Worm (Caenorhabditis elegans) whole organism, L1 larva: Measurements from ENCODE around the gene F41C6.4.
A peak's percentile ranks its signal among the peaks of the same experiment; 100 is the strongest.
"Not testable (repeated sequence)": the region's sequence is repeated elsewhere in the genome, so short reads cannot be mapped to it uniquely, and the experiment has no call there.

Experiments
- C34B4.2 ChIP-seq: sonication (generic microtip); optimal IDR thresholded peaks from 2 replicates; lab custom pipeline; 2017; ENCODE audit warnings: mild to moderate bottlenecking, missing genetic modification characterization, missing compliant biosample characterization
- F16B12.6 ChIP-seq: fragments of 150-350 bp; optimal IDR thresholded peaks from 2 replicates; lab custom pipeline; 2014; ENCODE audit warnings: missing biosample characterization, missing genetic modification characterization
- Y116A8C.19 ChIP-seq: sonication (generic microtip); optimal IDR thresholded peaks from 2 replicates; lab custom pipeline; 2016; ENCODE audit warnings: missing compliant biosample characterization, missing genetic modification characterization, borderline replicate concordance
- aha-1 ChIP-seq: fragments of 150-350 bp; optimal IDR thresholded peaks from 2 replicates; lab custom pipeline; 2014; ENCODE audit warnings: missing biosample characterization, missing genetic modification characterization
- ceh-63 ChIP-seq: fragments of 200-800 bp; sonication (Bioruptor generic); optimal IDR thresholded peaks from 2 replicates; lab custom pipeline; 2018; ENCODE audit warnings: mild to moderate bottlenecking, missing genetic modification characterization, missing compliant biosample characterization
- ceh-82 ChIP-seq, 3 experiments: fragments of 150-350 bp in 1 of 3; sonication (generic microtip) in 2 of 3; optimal IDR thresholded peaks; 2 replicates each; lab custom pipeline; 2014 to 2017; ENCODE audit warnings: missing biosample characterization in 3 of 3, missing genetic modification characterization in 3 of 3
- ceh-90 ChIP-seq: sonication (generic microtip); optimal IDR thresholded peaks from 2 replicates; lab custom pipeline; 2016; ENCODE audit warnings: missing genetic modification characterization, missing compliant biosample characterization
- ces-1 ChIP-seq: fragments of 150-350 bp; optimal IDR thresholded peaks from 2 replicates; lab custom pipeline; 2014; ENCODE audit warnings: missing biosample characterization, missing genetic modification reagents, missing genetic modification characterization
- dsc-1 ChIP-seq: sonication (generic microtip); optimal IDR thresholded peaks from 2 replicates; lab custom pipeline; 2016; ENCODE audit warnings: mild to moderate bottlenecking, missing genetic modification characterization, missing compliant biosample characterization
- efl-1 ChIP-seq, 4 experiments: fragments of 150-350 bp; optimal IDR thresholded peaks in 3 of 4; peaks in 1 of 4; 1 replicate in 1 of 4; 2 replicates in 3 of 4; lab custom pipeline; 2014; ENCODE audit warnings: missing biosample characterization in 2 of 4, missing genetic modification characterization in 2 of 4, missing genetic modification reagents in 2 of 4
- egl-13 ChIP-seq: sonication (generic microtip); optimal IDR thresholded peaks from 2 replicates; lab custom pipeline; 2016; ENCODE audit warnings: missing genotype, missing genetic modification reagents, missing genetic modification characterization, missing compliant biosample characterization
- egl-27 ChIP-seq, 2 experiments: fragments of 150-350 bp in 1 of 2; sonication (generic microtip); optimal IDR thresholded peaks; 3 replicates each; lab custom pipeline; 2017 to 2018; ENCODE audit warnings: missing biosample characterization in 2 of 2, missing genetic modification characterization in 2 of 2, missing genetic modification reagents in 2 of 2
- elt-2 ChIP-seq: sonication (generic microtip); optimal IDR thresholded peaks from 2 replicates; lab custom pipeline; 2016; ENCODE audit warnings: missing genetic modification characterization, mild to moderate bottlenecking, inconsistent platforms, missing compliant biosample characterization, missing genetic modification reagents
- elt-3 ChIP-seq, 6 experiments: fragments of 150-350 bp in 1 of 6; sonication (generic microtip); optimal IDR thresholded peaks; 2 replicates each; lab custom pipeline; 2017 to 2018; ENCODE audit warnings: missing biosample characterization in 6 of 6, missing genetic modification characterization in 6 of 6, inconsistent platforms in 1 of 6
- ets-5 ChIP-seq: fragments of 200-800 bp; sonication (Bioruptor generic); IDR thresholded peaks from 2 replicates; pipeline ENCODE4 v1.3.6; 2022; ENCODE audit warnings: missing genetic modification characterization, missing compliant biosample characterization
- fkh-4 ChIP-seq: sonication (generic microtip); optimal IDR thresholded peaks from 2 replicates; lab custom pipeline; 2016; ENCODE audit warnings: missing compliant biosample characterization, missing genetic modification characterization, borderline replicate concordance
- fkh-8 ChIP-seq: sonication (generic microtip); optimal IDR thresholded peaks from 2 replicates; lab custom pipeline; 2016; ENCODE audit warnings: mild to moderate bottlenecking, missing genetic modification characterization, missing compliant biosample characterization
- fos-1 ChIP-seq: fragments of 150-350 bp; optimal IDR thresholded peaks from 2 replicates; lab custom pipeline; 2014; ENCODE audit warnings: missing biosample characterization, missing genetic modification characterization
- grh-1 ChIP-seq: fragments of 200-800 bp; sonication (Bioruptor generic); IDR thresholded peaks from 2 replicates; pipeline ENCODE4 v1.3.6; 2022; ENCODE audit warnings: missing genetic modification reagents, missing genetic modification characterization, missing compliant biosample characterization
- hpl-2 ChIP-seq: fragments of 150-350 bp; optimal IDR thresholded peaks from 2 replicates; lab custom pipeline; 2014; ENCODE audit warnings: missing biosample characterization, missing genetic modification reagents, missing genetic modification characterization
- irx-1 ChIP-seq: sonication (generic microtip); optimal IDR thresholded peaks from 2 replicates; lab custom pipeline; 2016; ENCODE audit warnings: missing genetic modification characterization, missing compliant biosample characterization
- isw-1 ChIP-seq: fragments of 200-800 bp; sonication (Bioruptor generic); IDR thresholded peaks from 2 replicates; pipeline ENCODE4 v1.3.6; 2022; ENCODE audit warnings: missing genetic modification characterization, missing compliant biosample characterization
- jun-1 ChIP-seq: fragments of 150-350 bp; optimal IDR thresholded peaks from 2 replicates; lab custom pipeline; 2014; ENCODE audit warnings: missing biosample characterization, missing genetic modification reagents, missing genetic modification characterization
- lin-35 ChIP-seq, 2 experiments: fragments of 150-350 bp; optimal IDR thresholded peaks; 2 replicates each; lab custom pipeline; 2014; ENCODE audit warnings: missing biosample characterization in 2 of 2, missing genetic modification characterization in 2 of 2, missing genetic modification reagents in 2 of 2
- lin-39 ChIP-seq: fragments of 150-350 bp; optimal IDR thresholded peaks from 2 replicates; lab custom pipeline; 2014; ENCODE audit warnings: missing biosample characterization, missing genetic modification reagents, missing genetic modification characterization
- lsy-2 ChIP-seq, 2 experiments: fragments of 150-350 bp; optimal IDR thresholded peaks; 2 replicates each; lab custom pipeline; 2014; ENCODE audit warnings: missing biosample characterization in 2 of 2, missing genetic modification characterization in 2 of 2
- mab-9 ChIP-seq: fragments of 200-800 bp; sonication (Bioruptor generic); IDR thresholded peaks from 2 replicates; pipeline ENCODE4 v1.3.6; 2022; ENCODE audit warnings: missing genetic modification reagents, missing genetic modification characterization, missing compliant biosample characterization
- mdl-1 ChIP-seq, 2 experiments: fragments of 150-350 bp; optimal IDR thresholded peaks; 2 replicates each; lab custom pipeline; 2014 to 2017; ENCODE audit warnings: missing biosample characterization in 2 of 2, missing genetic modification characterization in 2 of 2, inconsistent platforms in 1 of 2
- mep-1 ChIP-seq: fragments of 150-350 bp; optimal IDR thresholded peaks from 2 replicates; lab custom pipeline; 2014; ENCODE audit warnings: missing biosample characterization, missing genetic modification characterization
- nhr-12 ChIP-seq: sonication (generic microtip); optimal IDR thresholded peaks from 2 replicates; lab custom pipeline; 2017; ENCODE audit warnings: missing biosample characterization, missing genetic modification characterization
- nhr-20 ChIP-seq: sonication (generic microtip); optimal IDR thresholded peaks from 2 replicates; lab custom pipeline; 2016; ENCODE audit warnings: mild to moderate bottlenecking, missing genetic modification characterization, missing compliant biosample characterization
- nhr-71 ChIP-seq: sonication (generic microtip); optimal IDR thresholded peaks from 2 replicates; lab custom pipeline; 2016; ENCODE audit warnings: mild to moderate bottlenecking, missing genetic modification characterization, moderate library complexity, missing compliant biosample characterization
- nhr-76 ChIP-seq: sonication (generic microtip); optimal IDR thresholded peaks from 2 replicates; lab custom pipeline; 2017; ENCODE audit warnings: missing biosample characterization, missing genetic modification characterization
- pax-3 ChIP-seq: fragments of 200-800 bp; sonication (Bioruptor generic); optimal IDR thresholded peaks from 2 replicates; lab custom pipeline; 2018; ENCODE audit warnings: mild to moderate bottlenecking, missing genetic modification characterization, moderate library complexity, missing compliant biosample characterization
- pqm-1 ChIP-seq: sonication (generic microtip); optimal IDR thresholded peaks from 3 replicates; lab custom pipeline; 2017; ENCODE audit warnings: missing biosample characterization, missing genetic modification characterization
- rnt-1 ChIP-seq: sonication (generic microtip); optimal IDR thresholded peaks from 2 replicates; lab custom pipeline; 2016; ENCODE audit warnings: mild to moderate bottlenecking, missing genetic modification characterization, moderate library complexity, missing compliant biosample characterization
- skn-1 ChIP-seq: fragments of 150-350 bp; optimal IDR thresholded peaks from 2 replicates; lab custom pipeline; 2014; ENCODE audit warnings: missing biosample characterization, missing genetic modification characterization
- snpc-4 ChIP-seq: fragments of 150-350 bp; optimal IDR thresholded peaks from 2 replicates; lab custom pipeline; 2014; ENCODE audit warnings: missing biosample characterization, missing genetic modification characterization
- sup-37 ChIP-seq: fragments of 200-800 bp; sonication (Bioruptor generic); optimal IDR thresholded peaks from 2 replicates; lab custom pipeline; 2018; ENCODE audit warnings: mild to moderate bottlenecking, missing genetic modification characterization, missing compliant biosample characterization
- swsn-7 ChIP-seq: sonication (generic microtip); optimal IDR thresholded peaks from 2 replicates; lab custom pipeline; 2016; ENCODE audit warnings: missing genetic modification characterization, missing compliant biosample characterization
- tlp-1 ChIP-seq: fragments of 150-350 bp; optimal IDR thresholded peaks from 2 replicates; lab custom pipeline; 2014; ENCODE audit warnings: missing biosample characterization, missing genetic modification characterization
- unc-130 ChIP-seq: fragments of 150-350 bp; optimal IDR thresholded peaks from 2 replicates; lab custom pipeline; 2017; ENCODE audit warnings: missing biosample characterization, missing genetic modification characterization, inconsistent platforms
- unc-30 ChIP-seq: sonication (generic microtip); optimal IDR thresholded peaks from 2 replicates; lab custom pipeline; 2017; ENCODE audit warnings: missing biosample characterization, missing genetic modification characterization
- vab-15 ChIP-seq: sonication (generic microtip); optimal IDR thresholded peaks from 2 replicates; lab custom pipeline; 2017; ENCODE audit warnings: missing genotype, mild to moderate bottlenecking, missing genetic modification characterization, missing compliant biosample characterization
- xbp-1 ChIP-seq: sonication (generic microtip); optimal IDR thresholded peaks from 2 replicates; lab custom pipeline; 2016; ENCODE audit warnings: missing genetic modification characterization, missing compliant biosample characterization
- ztf-11 ChIP-seq, 2 experiments: sonication (generic microtip); optimal IDR thresholded peaks; 2 replicates each; lab custom pipeline; 2016 to 2017; ENCODE audit warnings: missing genetic modification characterization in 2 of 2, missing biosample characterization in 1 of 2, missing compliant biosample characterization in 1 of 2

The F41C6.4 gene

ce11 chrX:6877436-6877835, 2.8 kb upstream of the F41C6.4 start, which contains the start of gene col-173:
Gene col-173, minus strand, starts transcription at chrX:6877536.
- TF ChIP-seq irx-1 (tag; lab: Kevin White, UChicago) (no peak), efl-1 (optimal IDR thresholded peaks at IDR 0.05; lab: Kevin White, UChicago) (no peak), efl-1 (GFP tag; optimal IDR thresholded peaks at IDR 0.05 in 1 of 2; lab: Kevin White, UChicago) (peak in 1 of 2 experiments; percentile 46)

ce11 chrX:6875273-6875672, 650 bp upstream of the F41C6.4 start:
- TF ChIP-seq aha-1 (tag; lab: Kevin White, UChicago), result no peak
- TF ChIP-seq rnt-1, result no peak
- TF ChIP-seq jun-1 (tag; lab: Kevin White, UChicago), result no peak
- no peak for TF ChIP-seq dsc-1 (tag; lab: Kevin White, UChicago)
- TF ChIP-seq mep-1, result no peak
- TF ChIP-seq tlp-1, result no peak
- TF ChIP-seq mdl-1 (tag; optimal IDR thresholded peaks at IDR 0.05; lab: Kevin White, UChicago), result no peak
- no peak for TF ChIP-seq egl-27 (tag; optimal IDR thresholded peaks at IDR 0.05; lab: Kevin White, UChicago)
- no peak for TF ChIP-seq skn-1 (tag; lab: Kevin White, UChicago)
- TF ChIP-seq unc-130 (tag; lab: Kevin White, UChicago), result no peak
- TF ChIP-seq egl-13 (tag; lab: Kevin White, UChicago), result no peak
- no peak for TF ChIP-seq F16B12.6 (tag; lab: Kevin White, UChicago)
- no peak for TF ChIP-seq pqm-1 (tag; lab: Kevin White, UChicago)
- no peak for TF ChIP-seq vab-15
- no peak for TF ChIP-seq lin-39
- no peak for TF ChIP-seq fkh-4 (tag; lab: Kevin White, UChicago)

ce11 chrX:6868669-6869068, 6.0 kb downstream of the F41C6.4 start, which contains the start of gene C53B7.6:
Gene C53B7.6, minus strand, starts transcription at chrX:6868769.
- not testable (repeated sequence) for TF ChIP-seq lsy-2 (tag; optimal IDR thresholded peaks at IDR 0.05; lab: Kevin White, UChicago); vab-15; fkh-8 (tag; lab: Kevin White, UChicago)

DNA sequence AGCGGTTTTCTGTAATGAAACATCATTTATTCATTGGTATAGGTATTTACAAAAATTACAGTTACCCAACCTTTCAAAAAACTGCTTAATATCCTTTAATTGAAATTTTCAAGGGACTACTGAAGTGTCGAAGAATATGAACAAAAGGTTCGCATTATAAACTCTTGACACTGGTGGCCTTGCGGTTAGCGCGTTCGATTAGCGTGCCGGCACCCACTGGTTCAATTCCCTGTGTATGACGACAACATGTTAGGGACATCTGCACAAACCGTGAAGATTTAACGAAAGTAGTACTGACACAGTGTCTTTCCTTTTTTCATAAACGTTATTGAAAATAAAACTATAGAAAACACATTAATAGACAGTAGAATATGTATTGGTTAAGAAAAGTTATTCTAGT, 6.9 kb downstream of the F41C6.4 start:
- TF ChIP-seq elt-3 (tag; optimal IDR thresholded peaks at IDR 0.05; lab: Kevin White, UChicago), result peak in 3 of 6 experiments; percentile 25 to 46 (median 28)
- TF ChIP-seq aha-1 (tag; lab: Kevin White, UChicago), result no peak
- no peak for TF ChIP-seq nhr-76 (tag; lab: Kevin White, UChicago)
- no peak for TF ChIP-seq isw-1 (GFP tag; lab: Robert Waterston, UW)
- TF ChIP-seq Y116A8C.19 (tag; lab: Kevin White, UChicago), result no peak
- peak; percentile 54 for TF ChIP-seq xbp-1
- TF ChIP-seq ces-1 (GFP tag; lab: Kevin White, UChicago), result no peak
- peak; percentile 66 for TF ChIP-seq mep-1
- TF ChIP-seq irx-1 (tag; lab: Kevin White, UChicago), result no peak
- TF ChIP-seq vab-15, result no peak
- no peak for TF ChIP-seq sup-37 (GFP tag; lab: Kevin White, UChicago)
- peak; percentile 49 for TF ChIP-seq elt-2 (tag; lab: Kevin White, UChicago)
- no peak for TF ChIP-seq pax-3 (tag; lab: Kevin White, UChicago)
- TF ChIP-seq rnt-1, result peak; percentile 78
- TF ChIP-seq mab-9 (GFP tag; lab: Robert Waterston, UW), result no peak
- no peak for TF ChIP-seq ceh-90
- no peak for TF ChIP-seq fos-1 (tag; lab: Kevin White, UChicago)
- no peak for TF ChIP-seq hpl-2
- no peak for TF ChIP-seq ceh-63 (GFP tag; lab: Kevin White, UChicago)
- TF ChIP-seq dsc-1 (tag; lab: Kevin White, UChicago), result no peak
- no peak for TF ChIP-seq ets-5 (GFP tag; lab: Robert Waterston, UW)
- no peak for TF ChIP-seq lin-35 (GFP tag; optimal IDR thresholded peaks at IDR 0.05; lab: Kevin White, UChicago)
- peak; percentile 54; the same call in 1 of the 2 replicates for TF ChIP-seq grh-1 (GFP tag; lab: Robert Waterston, UW)
- TF ChIP-seq snpc-4 (tag; lab: Kevin White, UChicago), result no peak
- TF ChIP-seq nhr-71 (tag; lab: Kevin White, UChicago), result peak; percentile 58
- peak in 1 of 2 experiments; percentile 8 for TF ChIP-seq ztf-11 (tag; optimal IDR thresholded peaks at IDR 0.05; lab: Kevin White, UChicago)
- no peak for TF ChIP-seq unc-30 (tag; lab: Kevin White, UChicago)
- peak in 1 of 3 experiments; percentile 15 for TF ChIP-seq ceh-82 (tag; optimal IDR thresholded peaks at IDR 0.05; lab: Kevin White, UChicago)
- peak; percentile 31 for TF ChIP-seq swsn-7 (tag; lab: Kevin White, UChicago)
- peak; percentile 51 for TF ChIP-seq nhr-20 (tag; lab: Kevin White, UChicago)
- TF ChIP-seq C34B4.2 (tag; lab: Kevin White, UChicago), result no peak
- no peak for TF ChIP-seq nhr-12 (tag; lab: Kevin White, UChicago)
